Worm (Caenorhabditis elegans) whole organism, young adult: ENCODE results near the gene flp-17.
A peak's percentile ranks its signal among the peaks of the same experiment; 100 is the strongest.

ENCODE experiments used
- B0261.1 ChIP-seq: sonication (generic microtip); optimal IDR thresholded peaks from 2 replicates; lab custom pipeline; 2016; ENCODE audit warnings: mild to moderate bottlenecking, missing genetic modification characterization, moderate library complexity, missing compliant biosample characterization
- F55B11.4 ChIP-seq: sonication (generic microtip); optimal IDR thresholded peaks from 2 replicates; lab custom pipeline; 2016; ENCODE audit warnings: missing compliant biosample characterization, missing genetic modification characterization, borderline replicate concordance; ENCODE audit not compliant: insufficient read depth
- K11D2.4 ChIP-seq: fragments of 200-800 bp; sonication (Bioruptor generic); IDR thresholded peaks from 2 replicates; pipeline ENCODE4 v1.3.6; 2022; ENCODE audit warnings: missing genetic modification reagents, missing genetic modification characterization, missing compliant biosample characterization
- cebp-1 ChIP-seq, 2 experiments: fragments of 200-800 bp in 1 of 2; sonication (Bioruptor generic) in 1 of 2; sonication (generic microtip) in 1 of 2; IDR thresholded peaks in 1 of 2; optimal IDR thresholded peaks in 1 of 2; 2 replicates each; pipeline versions ENCODE4 v1.3.6 to Lab custom; 2017 to 2022; ENCODE audit warnings: missing compliant biosample characterization in 2 of 2, missing genetic modification characterization in 2 of 2, mild to moderate bottlenecking in 1 of 2, missing genetic modification reagents in 1 of 2, moderate library complexity in 1 of 2
- let-607 ChIP-seq, 2 experiments: fragments of 200-800 bp in 1 of 2; sonication (Bioruptor generic) in 1 of 2; sonication (generic microtip) in 1 of 2; optimal IDR thresholded peaks; 2 replicates each; lab custom pipeline; 2016 to 2018; ENCODE audit warnings: mild to moderate bottlenecking in 2 of 2, missing compliant biosample characterization in 2 of 2, missing genetic modification characterization in 2 of 2, moderate library complexity in 2 of 2, missing genotype in 1 of 2
- lin-40 ChIP-seq: sonication (generic microtip); optimal IDR thresholded peaks from 2 replicates; lab custom pipeline; 2016; ENCODE audit warnings: missing genetic modification characterization, mild to moderate bottlenecking, missing compliant biosample characterization, missing genotype, missing genetic modification reagents
- nhr-80 ChIP-seq: sonication (generic microtip); optimal IDR thresholded peaks from 2 replicates; lab custom pipeline; 2016; ENCODE audit warnings: missing genetic modification characterization, missing compliant biosample characterization
- pha-4 ChIP-seq: fragments of 150-350 bp; sonication (generic microtip); optimal IDR thresholded peaks from 2 replicates; lab custom pipeline; 2014; ENCODE audit warnings: missing biosample characterization, missing genetic modification reagents, missing genetic modification characterization
- rpc-1 ChIP-seq, 2 experiments: fragments of 150-350 bp in 1 of 2; sonication (generic microtip) in 1 of 2; optimal IDR thresholded peaks; 2 replicates each; lab custom pipeline; 2014 to 2018; ENCODE audit warnings: missing biosample characterization in 1 of 2, missing genetic modification characterization in 1 of 2, missing genetic modification reagents in 1 of 2, missing genotype in 1 of 2
- unc-62 ChIP-seq: fragments of 150-350 bp; optimal IDR thresholded peaks from 2 replicates; lab custom pipeline; 2014; ENCODE audit warnings: missing biosample characterization, missing genetic modification reagents, missing genetic modification characterization
- ztf-22 ChIP-seq: fragments of 200-800 bp; sonication (Bioruptor generic); optimal IDR thresholded peaks from 2 replicates; lab custom pipeline; 2018; ENCODE audit warnings: mild to moderate bottlenecking, missing genetic modification characterization, moderate library complexity, missing compliant biosample characterization

DNA sequence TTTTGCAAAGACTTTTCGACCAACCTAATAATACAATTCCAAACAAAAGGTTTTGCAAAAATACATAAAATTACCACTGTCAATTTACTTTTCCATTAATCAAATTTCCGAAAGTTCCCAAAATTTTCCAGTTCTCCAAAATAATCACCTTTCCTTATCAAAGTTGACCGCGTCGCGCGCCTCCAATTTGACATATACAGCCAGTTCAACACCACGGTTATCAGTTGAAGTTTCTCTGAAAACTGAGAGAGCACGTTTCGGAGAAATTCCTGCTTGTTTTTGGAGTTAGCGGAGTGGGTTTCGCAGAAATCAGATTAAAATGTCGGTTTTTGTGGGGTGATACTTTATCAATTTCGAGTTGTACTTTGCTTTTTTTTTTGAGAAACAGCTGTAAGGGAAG is 12.6 kb downstream of the flp-17 start:
- TF ChIP-seq nhr-80 (tag; lab: Kevin White, UChicago) (peak; percentile 55), K11D2.4 (no peak), B0261.1 (no peak), lin-40 (tag; lab: Kevin White, UChicago) (no peak), let-607 (tag; optimal IDR thresholded peaks at IDR 0.05; lab: Kevin White, UChicago) (no peak), pha-4 (tag; lab: Kevin White, UChicago) (no peak), unc-62 (GFP tag; lab: Kevin White, UChicago) (no peak), rpc-1 (optimal IDR thresholded peaks at IDR 0.05; lab: Kevin White, UChicago) (no peak), rpc-1 (tag; optimal IDR thresholded peaks at IDR 0.05; lab: Kevin White, UChicago) (no peak), ztf-22 (no peak), F55B11.4 (tag; lab: Kevin White, UChicago) (no peak), cebp-1 (GFP tag; IDR thresholded peaks at IDR 0.05; lab: Robert Waterston, UW) (no peak), cebp-1 (tag; optimal IDR thresholded peaks at IDR 0.05; lab: Kevin White, UChicago) (no peak)
